Fruit fly (Drosophila melanogaster) S2 (cell line): ENCODE measurements around the gene Sqor.

Experiments used
- CG8478 ChIP-seq: fragments of >200 bp; optimal IDR thresholded peaks from 2 replicates; lab custom pipeline; 2018
- CTCF ChIP-seq, 2 experiments: fragments of >200 bp; optimal IDR thresholded peaks; 2 replicates each; lab custom pipeline; 2018

The Sqor gene

DNA sequence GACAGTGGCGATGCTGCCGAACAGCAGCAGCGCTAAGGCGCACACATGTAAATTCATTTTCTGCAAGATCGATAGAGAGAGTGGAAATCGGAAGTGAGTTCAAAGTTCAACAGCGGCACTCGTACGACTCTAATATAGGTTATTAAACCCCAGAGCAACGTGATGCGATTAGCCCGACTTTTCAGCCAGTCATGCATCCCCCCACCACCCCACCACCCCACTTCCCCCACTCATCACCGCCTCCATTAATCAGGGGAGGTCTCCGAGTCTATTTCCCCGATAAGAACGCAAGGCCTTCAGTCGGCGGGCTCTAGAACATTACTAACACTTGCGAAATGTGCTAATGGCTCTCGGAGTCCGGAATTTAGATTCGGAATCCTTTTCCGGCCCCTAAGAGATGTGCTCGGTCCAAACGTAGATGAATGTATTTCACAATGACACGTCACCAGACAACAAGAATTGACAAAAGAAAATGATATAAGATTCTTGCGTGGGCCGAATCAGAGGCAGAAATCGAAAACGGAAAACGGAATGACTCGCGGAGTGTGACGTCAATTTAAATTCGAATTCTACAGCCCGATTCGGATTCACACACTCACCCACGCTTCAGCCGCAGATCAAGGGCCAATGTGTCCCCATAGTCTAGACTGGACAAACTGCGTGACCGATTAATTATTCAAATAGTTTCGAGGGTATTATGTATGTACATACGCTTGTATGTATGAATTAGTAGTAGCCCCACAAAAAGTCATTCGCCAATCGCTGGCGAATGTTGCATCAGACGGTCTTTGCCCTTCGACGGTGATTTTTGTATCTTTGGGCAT, 14.1 kb upstream of the Sqor start:
- TF ChIP-seq CG8478 (no peak), CTCF (optimal IDR thresholded peaks at IDR 0.05; lab: Kevin White, UChicago) (no peak)

DNA sequence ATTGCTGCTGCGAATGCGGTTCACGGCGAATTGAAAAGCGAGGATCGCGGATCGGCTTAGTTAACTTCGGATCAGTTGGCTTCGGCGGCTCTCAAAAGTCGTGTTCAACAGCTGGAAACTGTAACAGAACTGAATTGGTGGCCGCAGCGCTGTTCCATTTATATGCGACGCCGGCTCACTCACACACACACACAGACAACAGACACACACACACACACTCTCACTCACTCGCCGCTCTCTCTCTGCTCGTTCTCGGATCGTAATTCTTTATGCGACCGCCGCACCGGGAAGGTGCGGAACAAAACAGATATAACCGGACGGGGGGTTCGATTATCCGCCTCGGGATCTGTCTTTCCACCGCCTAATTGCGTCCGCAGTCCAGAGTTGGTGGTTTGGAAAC, 12.8 kb upstream of the Sqor start, which contains the start of gene CG46460:
TSS of gene CG46460 (minus strand) at position 139 of the 400 bp plus-strand sequence.
- TF ChIP-seq CTCF (optimal IDR thresholded peaks at IDR 0.05; lab: Kevin White, UChicago) (no peak), CG8478 (no peak)

- no peak for TF ChIP-seq CTCF (optimal IDR thresholded peaks at IDR 0.05; lab: Kevin White, UChicago)
- TF ChIP-seq CG8478, result no peak
These were observed 11.7 kb upstream of the Sqor start for dm6 chr3L:4228187-4228836.

dm6 chr3L:4229365-4229967, 10.5 kb upstream of the Sqor start:
- TF ChIP-seq CTCF (optimal IDR thresholded peaks at IDR 0.05; lab: Kevin White, UChicago), result no peak
- no peak for TF ChIP-seq CG8478

DNA sequence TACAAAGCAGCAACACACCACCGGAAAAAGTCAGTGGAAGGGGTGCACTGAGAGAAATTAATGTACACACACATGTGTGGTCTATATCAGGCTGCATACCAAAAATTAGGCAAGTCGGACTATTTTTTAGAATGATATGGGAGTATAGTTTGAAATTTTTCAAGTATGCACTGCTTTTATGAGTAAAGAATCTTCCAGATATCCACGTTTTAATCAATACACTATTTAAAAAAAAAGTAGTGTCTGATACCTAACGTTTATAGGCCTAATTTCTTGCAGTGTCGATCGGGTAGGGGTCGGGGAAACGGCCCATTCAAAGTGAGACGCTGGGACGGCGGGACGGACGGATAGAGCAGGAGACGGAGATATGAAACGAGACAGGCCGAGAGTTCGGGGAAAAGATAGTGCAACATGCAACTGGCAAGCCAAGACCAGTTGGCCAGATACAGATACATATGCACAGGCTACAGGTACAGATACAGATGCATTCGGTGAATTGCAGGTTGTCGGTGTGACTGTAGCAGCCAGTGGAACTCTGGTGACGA, 9.5 kb upstream of the Sqor start:
- TF ChIP-seq CTCF (optimal IDR thresholded peaks at IDR 0.05; lab: Kevin White, UChicago), result no peak
- no peak for TF ChIP-seq CG8478

DNA sequence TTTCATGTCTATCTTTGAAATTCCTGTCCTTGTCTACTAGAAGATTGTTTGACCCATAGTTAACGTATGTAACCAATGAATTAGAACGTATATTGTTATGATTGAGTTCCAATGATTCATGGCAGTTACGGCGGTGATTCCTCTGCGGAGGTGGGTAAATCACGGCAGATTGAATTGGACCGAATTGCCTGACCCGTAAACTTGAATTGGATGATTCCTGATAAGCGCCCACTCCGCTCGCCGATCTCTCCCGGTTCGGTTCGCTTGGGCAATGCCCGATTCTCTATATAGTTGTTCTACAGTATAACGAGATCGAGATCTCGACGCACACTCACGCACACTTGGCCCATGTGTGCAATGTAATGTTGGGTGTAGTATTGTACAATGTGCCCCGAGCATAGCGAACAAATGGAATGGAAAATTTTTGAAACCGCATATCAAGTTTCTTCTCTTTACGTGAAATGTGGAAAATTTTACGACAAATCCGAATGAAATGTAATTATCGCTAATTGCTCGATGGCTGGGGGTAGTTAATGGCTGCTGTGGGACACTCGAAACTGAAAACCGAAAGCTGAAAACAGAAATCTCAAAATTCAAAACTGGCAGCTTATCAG, 8.5 kb upstream of the Sqor start:
- no peak for TF ChIP-seq CG8478
- no peak for TF ChIP-seq CTCF (optimal IDR thresholded peaks at IDR 0.05; lab: Kevin White, UChicago)

dm6 chr3L:4232227-4232626, 7.7 kb upstream of the Sqor start:
- TF ChIP-seq CG8478 (no peak), CTCF (optimal IDR thresholded peaks at IDR 0.05; lab: Kevin White, UChicago) (no peak)

dm6 chr3L:4232724-4233367, 7.1 kb upstream of the Sqor start:
- TF ChIP-seq CG8478 (no peak), CTCF (optimal IDR thresholded peaks at IDR 0.05; lab: Kevin White, UChicago) (no peak)

dm6 chr3L:4233603-4234277, 6.2 kb upstream of the Sqor start:
- TF ChIP-seq CTCF (optimal IDR thresholded peaks at IDR 0.05; lab: Kevin White, UChicago), result no peak
- TF ChIP-seq CG8478, result peak; percentile 76

DNA sequence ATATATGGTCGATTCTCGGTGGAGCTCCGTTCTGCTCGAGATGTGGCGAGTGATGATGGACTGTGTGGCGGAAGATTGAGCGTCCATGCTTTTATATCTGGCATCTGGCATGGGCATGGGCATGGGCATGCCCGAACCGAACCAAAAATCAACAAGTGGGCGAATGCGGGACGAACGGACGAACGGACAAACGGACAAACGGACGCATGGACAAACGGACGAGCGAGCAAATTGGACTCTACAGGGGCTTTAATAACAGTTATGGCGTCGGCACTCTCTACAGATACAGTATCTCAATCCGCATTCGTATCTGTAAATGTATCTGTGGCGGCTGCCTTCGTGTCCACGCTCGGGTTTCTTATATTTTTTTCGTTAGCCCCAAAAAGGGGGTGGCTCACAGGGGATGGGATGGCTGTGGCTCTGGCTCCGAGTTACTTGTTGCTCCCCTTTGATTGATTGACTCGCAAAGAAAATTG, 3.8 kb upstream of the Sqor start, which contains the start of gene ImpL2:
TSS of gene ImpL2 (minus strand) at position 51 of the 476 bp plus-strand sequence.
- TF ChIP-seq CG8478, result no peak
- TF ChIP-seq CTCF (optimal IDR thresholded peaks at IDR 0.05; lab: Kevin White, UChicago), result no peak

DNA sequence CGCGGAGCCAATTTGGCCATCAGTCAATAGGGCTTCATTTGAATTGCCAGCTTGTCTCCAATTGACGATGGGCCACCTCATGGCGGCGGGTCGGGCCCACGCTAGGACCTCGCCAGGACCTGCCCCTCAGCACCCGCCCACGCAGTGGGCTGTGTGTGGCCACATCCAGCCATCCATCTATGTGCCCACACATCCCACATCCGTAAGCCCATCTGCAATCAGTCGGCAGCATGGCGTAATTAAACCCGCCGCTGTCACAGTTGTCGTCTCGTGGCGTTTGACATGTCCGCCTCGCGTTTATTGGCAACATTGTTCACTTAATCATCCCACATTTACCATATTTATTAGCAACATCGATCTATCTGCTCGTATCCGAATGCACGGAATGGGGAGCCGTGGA, 1.8 kb upstream of the Sqor start:
- no peak for TF ChIP-seq CTCF (optimal IDR thresholded peaks at IDR 0.05; lab: Kevin White, UChicago)
- TF ChIP-seq CG8478, result no peak

dm6 chr3L:4242428-4242827, 2.5 kb downstream of the Sqor start, which contains the start of gene pav:
TSS of gene pav (plus strand) at chr3L:4242734.
- no peak for TF ChIP-seq CG8478
- no peak for TF ChIP-seq CTCF (optimal IDR thresholded peaks at IDR 0.05; lab: Kevin White, UChicago)

- TF ChIP-seq CTCF (optimal IDR thresholded peaks at IDR 0.05; lab: Kevin White, UChicago), result no peak
- TF ChIP-seq CG8478, result no peak
These were observed 12.3 kb downstream of the Sqor start for dm6 chr3L:4252121-4252861.
